Worm (Caenorhabditis elegans): ENCODE results near the gene pgap-3.

The pgap-3 gene

ce11 chrV:6030559-6030975, 17.2 kb downstream of the pgap-3 start:
- TF ChIP-seq lsy-12 (tag; optimal IDR thresholded peaks at IDR 0.05) (no peak), unc-62 (GFP tag; optimal IDR thresholded peaks at IDR 0.05) (peak; percentile 22), mdl-1 (tag; optimal IDR thresholded peaks at IDR 0.05) (no peak), zag-1 (tag; optimal IDR thresholded peaks at IDR 0.05) (no peak), lin-39 (tag; optimal IDR thresholded peaks at IDR 0.05) (peak; percentile 73), sea-2 (GFP tag; optimal IDR thresholded peaks at IDR 0.05) (no peak), fos-1 (tag; optimal IDR thresholded peaks at IDR 0.05) (no peak), hmg-11 (tag; optimal IDR thresholded peaks at IDR 0.05) (no peak), egl-5 (tag; optimal IDR thresholded peaks at IDR 0.05) (peak; percentile 27), tbx-2 (tag; optimal IDR thresholded peaks at IDR 0.05) (peak; percentile 28), eor-1 (tag; optimal IDR thresholded peaks at IDR 0.05) (no peak), nfya-1 (tag; optimal IDR thresholded peaks at IDR 0.05; ENCODE audit: insufficient read depth) (peak; percentile 70), mml-1 (tag; optimal IDR thresholded peaks at IDR 0.05) (no peak), nhr-76 (tag; optimal IDR thresholded peaks at IDR 0.05) (no peak), ZK546.5 (tag; optimal IDR thresholded peaks at IDR 0.05) (no peak), snpc-4 (tag; optimal IDR thresholded peaks at IDR 0.05) (no peak)

- no peak for TF ChIP-seq mdl-1 (tag; optimal IDR thresholded peaks at IDR 0.05)
- TF ChIP-seq nhr-43 (tag; optimal IDR thresholded peaks at IDR 0.05; ENCODE audit: poor library complexity, severe bottlenecking) = peak; percentile 13
- TF ChIP-seq nhr-25 (tag; optimal IDR thresholded peaks at IDR 0.05) = peak; percentile 51
Observed at ce11 chrV:6022076-6022475, 25.6 kb downstream of the pgap-3 start.

ce11 chrV:6018944-6019450, 28.7 kb downstream of the pgap-3 start, which contains the start of gene picc-1:
picc-1 (plus strand) TSS chrV:6018994.
- TF ChIP-seq nhr-67 (tag; optimal IDR thresholded peaks at IDR 0.05) (no peak), jun-1 (tag; optimal IDR thresholded peaks at IDR 0.05) (no peak), ceh-82 (tag; optimal IDR thresholded peaks at IDR 0.05) (no peak), lin-39 (tag; optimal IDR thresholded peaks at IDR 0.05) (no peak), ceh-16 (tag; optimal IDR thresholded peaks at IDR 0.05) (no peak), skn-1 (tag; optimal IDR thresholded peaks at IDR 0.05) (no peak), R02D3.7 (tag; optimal IDR thresholded peaks at IDR 0.05) (no peak), nfya-1 (tag; optimal IDR thresholded peaks at IDR 0.05; ENCODE audit: insufficient read depth) (no peak), nhr-43 (tag; optimal IDR thresholded peaks at IDR 0.05; ENCODE audit: poor library complexity, severe bottlenecking) (peak; percentile 61), elt-2 (tag; optimal IDR thresholded peaks at IDR 0.05) (peak; percentile 39), pqm-1 (tag; optimal IDR thresholded peaks at IDR 0.05) (no peak), unc-62 (GFP tag; optimal IDR thresholded peaks at IDR 0.05) (no peak), tbx-2 (tag; optimal IDR thresholded peaks at IDR 0.05) (no peak), lsy-12 (tag; optimal IDR thresholded peaks at IDR 0.05) (no peak), nhr-28 (tag; optimal IDR thresholded peaks at IDR 0.05) (no peak), nhr-12 (tag; optimal IDR thresholded peaks at IDR 0.05) (no peak), egl-27 (tag; optimal IDR thresholded peaks at IDR 0.05) (no peak), nhr-76 (tag; optimal IDR thresholded peaks at IDR 0.05) (no peak), nhr-23 (tag; optimal IDR thresholded peaks at IDR 0.05) (no peak), ama-1 (optimal IDR thresholded peaks at IDR 0.05) (peak; percentile 84), egl-5 (tag; optimal IDR thresholded peaks at IDR 0.05) (no peak), elt-1 (tag; optimal IDR thresholded peaks at IDR 0.05) (no peak), aly-2 (tag; optimal IDR thresholded peaks at IDR 0.05) (peak; percentile 66)

ce11 chrV:6017630-6018029, 30.1 kb downstream of the pgap-3 start, which contains the start of the genes rpt-2 and aps-1:
rpt-2 (minus strand) TSS chrV:6017669.
aps-1 (plus strand) TSS chrV:6017970.
- TF ChIP-seq eor-1 (tag; optimal IDR thresholded peaks at IDR 0.05) = no peak
- TF ChIP-seq ZK546.5 (tag; optimal IDR thresholded peaks at IDR 0.05) = no peak
- TF ChIP-seq lsy-12 (tag; optimal IDR thresholded peaks at IDR 0.05) = peak; percentile 62
- TF ChIP-seq ceh-9 (tag; optimal IDR thresholded peaks at IDR 0.05) = no peak
- TF ChIP-seq elt-2 (tag; optimal IDR thresholded peaks at IDR 0.05) = peak; percentile 49
- no peak for TF ChIP-seq ztf-11 (tag; optimal IDR thresholded peaks at IDR 0.05)
- TF ChIP-seq nhr-77 (tag; optimal IDR thresholded peaks at IDR 0.05) = no peak
- no peak for TF ChIP-seq ceh-82 (tag; optimal IDR thresholded peaks at IDR 0.05)
- TF ChIP-seq fos-1 (tag; optimal IDR thresholded peaks at IDR 0.05) = no peak
- no peak for TF ChIP-seq fkh-10 (GFP tag; optimal IDR thresholded peaks at IDR 0.05)
- peak; percentile 85 for TF ChIP-seq nhr-25 (tag; optimal IDR thresholded peaks at IDR 0.05)
- TF ChIP-seq R02D3.7 (tag; optimal IDR thresholded peaks at IDR 0.05) = peak; percentile 59
- no peak for TF ChIP-seq nhr-11 (tag; optimal IDR thresholded peaks at IDR 0.05)
- peak; percentile 97 for TF ChIP-seq lin-15B (tag; optimal IDR thresholded peaks at IDR 0.05)
- no peak for TF ChIP-seq tbx-2 (tag; optimal IDR thresholded peaks at IDR 0.05)
- peak; percentile 93 for TF ChIP-seq nhr-23 (tag; optimal IDR thresholded peaks at IDR 0.05)
- TF ChIP-seq elt-1 (tag; optimal IDR thresholded peaks at IDR 0.05) = peak; percentile 27
- peak; percentile 71 for TF ChIP-seq snpc-4 (tag; optimal IDR thresholded peaks at IDR 0.05)
- peak; percentile 34 for TF ChIP-seq ceh-28 (tag; optimal IDR thresholded peaks at IDR 0.05)
- TF ChIP-seq nhr-237 (tag; optimal IDR thresholded peaks at IDR 0.05) = no peak
- peak; percentile 75 for TF ChIP-seq lin-39 (tag; optimal IDR thresholded peaks at IDR 0.05)
- no peak for TF ChIP-seq unc-39 (tag; optimal IDR thresholded peaks at IDR 0.05)
- TF ChIP-seq pha-4 (tag; optimal IDR thresholded peaks at IDR 0.05) = peak; percentile 95
- TF ChIP-seq pqm-1 (tag; optimal IDR thresholded peaks at IDR 0.05) = peak; percentile 32
- peak; percentile 87 for TF ChIP-seq nfya-1 (tag; optimal IDR thresholded peaks at IDR 0.05; ENCODE audit: insufficient read depth)
- TF ChIP-seq nhr-43 (tag; optimal IDR thresholded peaks at IDR 0.05; ENCODE audit: poor library complexity, severe bottlenecking) = peak; percentile 60
- no peak for TF ChIP-seq daf-12 (tag; optimal IDR thresholded peaks at IDR 0.05)
- peak; percentile 62 for TF ChIP-seq jun-1 (tag; optimal IDR thresholded peaks at IDR 0.05)
- TF ChIP-seq unc-62 (GFP tag; optimal IDR thresholded peaks at IDR 0.05) = no peak
- peak; percentile 100 for TF ChIP-seq skn-1 (tag; optimal IDR thresholded peaks at IDR 0.05)
- TF ChIP-seq egl-5 (tag; optimal IDR thresholded peaks at IDR 0.05) = peak; percentile 84
- peak; percentile 27 for TF ChIP-seq hmg-11 (tag; optimal IDR thresholded peaks at IDR 0.05)

All from whole organism, L3 larva.